Worm (Caenorhabditis elegans) whole organism, L1 larva: ENCODE data around the gene smcl-1.

Experiments used
- C04F5.9 ChIP-seq: sonication (generic microtip); optimal IDR thresholded peaks from 2 replicates; lab custom pipeline; 2016; ENCODE audit warnings: missing genetic modification characterization, missing compliant biosample characterization
- aly-2 ChIP-seq: fragments of 150-350 bp; optimal IDR thresholded peaks from 2 replicates; lab custom pipeline; 2014; ENCODE audit warnings: missing biosample characterization, missing genetic modification characterization
- blmp-1 ChIP-seq: fragments of 150-350 bp; optimal IDR thresholded peaks from 2 replicates; lab custom pipeline; 2014; ENCODE audit warnings: missing biosample characterization, missing genetic modification characterization
- ceh-8 ChIP-seq: fragments of 200-800 bp; sonication (Bioruptor generic); optimal IDR thresholded peaks from 2 replicates; lab custom pipeline; 2018; ENCODE audit warnings: mild to moderate bottlenecking, missing genetic modification characterization, moderate library complexity, missing compliant biosample characterization
- ceh-82 ChIP-seq, 3 experiments: fragments of 150-350 bp in 1 of 3; sonication (generic microtip) in 2 of 3; optimal IDR thresholded peaks; 2 replicates each; lab custom pipeline; 2014 to 2017; ENCODE audit warnings: missing biosample characterization in 3 of 3, missing genetic modification characterization in 3 of 3
- efl-1 ChIP-seq, 4 experiments: fragments of 150-350 bp; optimal IDR thresholded peaks in 3 of 4; peaks in 1 of 4; 1 replicate in 1 of 4; 2 replicates in 3 of 4; lab custom pipeline; 2014; ENCODE audit warnings: missing biosample characterization in 2 of 4, missing genetic modification characterization in 2 of 4, missing genetic modification reagents in 2 of 4
- egl-27 ChIP-seq, 2 experiments: fragments of 150-350 bp in 1 of 2; sonication (generic microtip); optimal IDR thresholded peaks; 3 replicates each; lab custom pipeline; 2017 to 2018; ENCODE audit warnings: missing biosample characterization in 2 of 2, missing genetic modification characterization in 2 of 2, missing genetic modification reagents in 2 of 2
- elt-3 ChIP-seq, 6 experiments: fragments of 150-350 bp in 1 of 6; sonication (generic microtip); optimal IDR thresholded peaks; 2 replicates each; lab custom pipeline; 2017 to 2018; ENCODE audit warnings: missing biosample characterization in 6 of 6, missing genetic modification characterization in 6 of 6, inconsistent platforms in 1 of 6
- ets-5 ChIP-seq: fragments of 200-800 bp; sonication (Bioruptor generic); IDR thresholded peaks from 2 replicates; pipeline ENCODE4 v1.3.6; 2022; ENCODE audit warnings: missing genetic modification characterization, missing compliant biosample characterization
- fkh-4 ChIP-seq: sonication (generic microtip); optimal IDR thresholded peaks from 2 replicates; lab custom pipeline; 2016; ENCODE audit warnings: missing compliant biosample characterization, missing genetic modification characterization, borderline replicate concordance
- fos-1 ChIP-seq: fragments of 150-350 bp; optimal IDR thresholded peaks from 2 replicates; lab custom pipeline; 2014; ENCODE audit warnings: missing biosample characterization, missing genetic modification characterization
- grh-1 ChIP-seq: fragments of 200-800 bp; sonication (Bioruptor generic); IDR thresholded peaks from 2 replicates; pipeline ENCODE4 v1.3.6; 2022; ENCODE audit warnings: missing genetic modification reagents, missing genetic modification characterization, missing compliant biosample characterization
- hpl-2 ChIP-seq: fragments of 150-350 bp; optimal IDR thresholded peaks from 2 replicates; lab custom pipeline; 2014; ENCODE audit warnings: missing biosample characterization, missing genetic modification reagents, missing genetic modification characterization
- isw-1 ChIP-seq: fragments of 200-800 bp; sonication (Bioruptor generic); IDR thresholded peaks from 2 replicates; pipeline ENCODE4 v1.3.6; 2022; ENCODE audit warnings: missing genetic modification characterization, missing compliant biosample characterization
- lin-13 ChIP-seq: fragments of 150-350 bp; optimal IDR thresholded peaks from 2 replicates; lab custom pipeline; 2014; ENCODE audit warnings: missing biosample characterization, missing genetic modification reagents, missing genetic modification characterization
- lin-14 ChIP-seq: fragments of 200-800 bp; sonication (Bioruptor generic); optimal IDR thresholded peaks from 2 replicates; lab custom pipeline; 2018; ENCODE audit warnings: mild to moderate bottlenecking, missing genetic modification characterization, moderate library complexity, missing compliant biosample characterization
- lin-15B ChIP-seq: fragments of 150-350 bp; sonication (generic microtip); optimal IDR thresholded peaks from 3 replicates; lab custom pipeline; 2014; ENCODE audit warnings: missing biosample characterization, missing genetic modification characterization
- lin-35 ChIP-seq, 2 experiments: fragments of 150-350 bp; optimal IDR thresholded peaks; 2 replicates each; lab custom pipeline; 2014; ENCODE audit warnings: missing biosample characterization in 2 of 2, missing genetic modification characterization in 2 of 2, missing genetic modification reagents in 2 of 2
- lir-3 ChIP-seq: sonication (generic microtip); optimal IDR thresholded peaks from 2 replicates; lab custom pipeline; 2016; ENCODE audit warnings: mild to moderate bottlenecking, missing genetic modification characterization, moderate library complexity, missing compliant biosample characterization; ENCODE audit not compliant: poor library complexity
- mdl-1 ChIP-seq, 2 experiments: fragments of 150-350 bp; optimal IDR thresholded peaks; 2 replicates each; lab custom pipeline; 2014 to 2017; ENCODE audit warnings: missing biosample characterization in 2 of 2, missing genetic modification characterization in 2 of 2, inconsistent platforms in 1 of 2
- mep-1 ChIP-seq: fragments of 150-350 bp; optimal IDR thresholded peaks from 2 replicates; lab custom pipeline; 2014; ENCODE audit warnings: missing biosample characterization, missing genetic modification characterization
- nhr-11 ChIP-seq: fragments of 150-350 bp; optimal IDR thresholded peaks from 2 replicates; lab custom pipeline; 2014; ENCODE audit warnings: missing biosample characterization, missing genetic modification characterization
- nhr-12 ChIP-seq: sonication (generic microtip); optimal IDR thresholded peaks from 2 replicates; lab custom pipeline; 2017; ENCODE audit warnings: missing biosample characterization, missing genetic modification characterization
- nhr-19 ChIP-seq: fragments of 200-800 bp; sonication (Bioruptor generic); conservative IDR thresholded peaks from 2 replicates; pipeline ENCODE4 v1.3.6; 2022; ENCODE audit warnings: missing genetic modification characterization, missing compliant biosample characterization
- nhr-28 ChIP-seq: fragments of 150-350 bp; optimal IDR thresholded peaks from 2 replicates; lab custom pipeline; 2014; ENCODE audit warnings: missing biosample characterization, missing genetic modification characterization
- nhr-47 ChIP-seq: sonication (generic microtip); optimal IDR thresholded peaks from 2 replicates; lab custom pipeline; 2016; ENCODE audit warnings: mild to moderate bottlenecking, missing genetic modification characterization, moderate library complexity, missing compliant biosample characterization
- nhr-71 ChIP-seq: sonication (generic microtip); optimal IDR thresholded peaks from 2 replicates; lab custom pipeline; 2016; ENCODE audit warnings: mild to moderate bottlenecking, missing genetic modification characterization, moderate library complexity, missing compliant biosample characterization
- nhr-84 ChIP-seq: sonication (generic microtip); optimal IDR thresholded peaks from 2 replicates; lab custom pipeline; 2017; ENCODE audit warnings: missing biosample characterization, missing genetic modification characterization
- nhr-85 ChIP-seq: sonication (generic microtip); peaks from one replicate; lab custom pipeline; 2016; ENCODE audit warnings: missing genetic modification characterization, inconsistent platforms, missing compliant biosample characterization
- pag-3 ChIP-seq: sonication (generic microtip); optimal IDR thresholded peaks from 2 replicates; lab custom pipeline; 2017; ENCODE audit warnings: missing genetic modification characterization, mild to moderate bottlenecking, missing compliant biosample characterization, antibody characterized with exemption, borderline replicate concordance; ENCODE audit not compliant: insufficient read depth
- pax-3 ChIP-seq: fragments of 200-800 bp; sonication (Bioruptor generic); optimal IDR thresholded peaks from 2 replicates; lab custom pipeline; 2018; ENCODE audit warnings: mild to moderate bottlenecking, missing genetic modification characterization, moderate library complexity, missing compliant biosample characterization
- rnt-1 ChIP-seq: sonication (generic microtip); optimal IDR thresholded peaks from 2 replicates; lab custom pipeline; 2016; ENCODE audit warnings: mild to moderate bottlenecking, missing genetic modification characterization, moderate library complexity, missing compliant biosample characterization
- snpc-4 ChIP-seq: fragments of 150-350 bp; optimal IDR thresholded peaks from 2 replicates; lab custom pipeline; 2014; ENCODE audit warnings: missing biosample characterization, missing genetic modification characterization
- snu-23 ChIP-seq: sonication (generic microtip); optimal IDR thresholded peaks from 2 replicates; lab custom pipeline; 2016; ENCODE audit warnings: missing genetic modification characterization, missing compliant biosample characterization
- sox-4 ChIP-seq: sonication (generic microtip); optimal IDR thresholded peaks from 2 replicates; lab custom pipeline; 2016; ENCODE audit warnings: missing genetic modification characterization, missing compliant biosample characterization
- swsn-7 ChIP-seq: sonication (generic microtip); optimal IDR thresholded peaks from 2 replicates; lab custom pipeline; 2016; ENCODE audit warnings: missing genetic modification characterization, missing compliant biosample characterization
- tbx-2 ChIP-seq: sonication (generic microtip); optimal IDR thresholded peaks from 2 replicates; lab custom pipeline; 2016; ENCODE audit warnings: missing genetic modification characterization, missing compliant biosample characterization
- unc-130 ChIP-seq: fragments of 150-350 bp; optimal IDR thresholded peaks from 2 replicates; lab custom pipeline; 2017; ENCODE audit warnings: missing biosample characterization, missing genetic modification characterization, inconsistent platforms
- vab-15 ChIP-seq: sonication (generic microtip); optimal IDR thresholded peaks from 2 replicates; lab custom pipeline; 2017; ENCODE audit warnings: missing genotype, mild to moderate bottlenecking, missing genetic modification characterization, missing compliant biosample characterization
- xbp-1 ChIP-seq: sonication (generic microtip); optimal IDR thresholded peaks from 2 replicates; lab custom pipeline; 2016; ENCODE audit warnings: missing genetic modification characterization, missing compliant biosample characterization
- zag-1 ChIP-seq: fragments of 150-350 bp; optimal IDR thresholded peaks from 2 replicates; lab custom pipeline; 2014; ENCODE audit warnings: missing biosample characterization, missing genetic modification characterization
- zip-4 ChIP-seq: fragments of 200-800 bp; sonication (Bioruptor generic); optimal IDR thresholded peaks from 2 replicates; lab custom pipeline; 2018; ENCODE audit warnings: mild to moderate bottlenecking, missing genetic modification characterization, moderate library complexity, missing compliant biosample characterization
- ztf-11 ChIP-seq, 2 experiments: sonication (generic microtip); optimal IDR thresholded peaks; 2 replicates each; lab custom pipeline; 2016 to 2017; ENCODE audit warnings: missing genetic modification characterization in 2 of 2, missing biosample characterization in 1 of 2, missing compliant biosample characterization in 1 of 2
- ztf-4 ChIP-seq: fragments of 150-350 bp; optimal IDR thresholded peaks from 2 replicates; lab custom pipeline; 2014; ENCODE audit warnings: missing biosample characterization, missing genetic modification characterization

smcl-1 gene

ce11 chrX:11645517-11645916 is 47.7 kb upstream of the smcl-1 start (continued):
- peak; percentile 62 for TF ChIP-seq nhr-71 (tag; lab: Kevin White, UChicago)
- TF ChIP-seq pag-3: no peak
- no peak for TF ChIP-seq nhr-84
- peak in 1 of 6 experiments; percentile 49 for TF ChIP-seq elt-3 (tag; optimal IDR thresholded peaks at IDR 0.05; lab: Kevin White, UChicago)
- no peak for TF ChIP-seq nhr-85 (tag; lab: Kevin White, UChicago)
- TF ChIP-seq egl-27 (tag; optimal IDR thresholded peaks at IDR 0.05; lab: Kevin White, UChicago): no peak
- TF ChIP-seq snu-23: peak; percentile 49
- no peak for TF ChIP-seq snpc-4 (tag; lab: Kevin White, UChicago)

- no peak for TF ChIP-seq aly-2 (tag; lab: Kevin White, UChicago)
- no peak for TF ChIP-seq ceh-8 (GFP tag; lab: Kevin White, UChicago)
- no peak for TF ChIP-seq lir-3
- peak; percentile 22 for TF ChIP-seq lin-14 (GFP tag; lab: Kevin White, UChicago)
- TF ChIP-seq nhr-12 (tag; lab: Kevin White, UChicago): no peak
- no peak for TF ChIP-seq lin-35 (GFP tag; optimal IDR thresholded peaks at IDR 0.05; lab: Kevin White, UChicago)
- peak in 1 of 6 experiments; percentile 16 for TF ChIP-seq elt-3 (tag; optimal IDR thresholded peaks at IDR 0.05; lab: Kevin White, UChicago)
- peak; percentile 10 for TF ChIP-seq nhr-71 (tag; lab: Kevin White, UChicago)
- peak; percentile 47 for TF ChIP-seq blmp-1
- no peak for TF ChIP-seq sox-4 (tag; lab: Kevin White, UChicago)
Measured at ce11 chrX:11647165-11647564, 46.1 kb upstream of the smcl-1 start, which contains the start of gene T04F8.8. Gene T04F8.8, plus strand, starts transcription at chrX:11647465.

ce11 chrX:11650751-11651150 is 42.5 kb upstream of the smcl-1 start, which contains the start of gene cutl-11:
Gene cutl-11, minus strand, starts transcription at chrX:11650851.
- no peak for TF ChIP-seq ztf-4 (tag; lab: Kevin White, UChicago)
- TF ChIP-seq tbx-2: no peak
- TF ChIP-seq grh-1: no peak
- no peak for TF ChIP-seq pax-3 (tag; lab: Kevin White, UChicago)
- TF ChIP-seq xbp-1 (tag; lab: Kevin White, UChicago): no peak
- no peak for TF ChIP-seq lin-13 (GFP tag; lab: Kevin White, UChicago)
- TF ChIP-seq hpl-2: no peak
- TF ChIP-seq nhr-28 (tag; lab: Kevin White, UChicago): no peak
- TF ChIP-seq ztf-11 (tag; optimal IDR thresholded peaks at IDR 0.05; lab: Kevin White, UChicago): no peak
- no peak for TF ChIP-seq lin-14 (GFP tag; lab: Kevin White, UChicago)
- no peak for TF ChIP-seq nhr-11 (tag; lab: Kevin White, UChicago)
- TF ChIP-seq ets-5 (GFP tag; lab: Robert Waterston, UW): no peak
- no peak for TF ChIP-seq zip-4 (GFP tag; lab: Kevin White, UChicago)
- TF ChIP-seq aly-2 (tag; lab: Kevin White, UChicago): no peak
- no peak for TF ChIP-seq isw-1 (GFP tag; lab: Robert Waterston, UW)
- TF ChIP-seq unc-130 (tag; lab: Kevin White, UChicago): no peak
- TF ChIP-seq nhr-19 (GFP tag; lab: Robert Waterston, UW): no peak
- TF ChIP-seq fkh-4 (tag; lab: Kevin White, UChicago): no peak
- TF ChIP-seq egl-27 (tag; optimal IDR thresholded peaks at IDR 0.05; lab: Kevin White, UChicago): no peak
- no peak for TF ChIP-seq swsn-7

- TF ChIP-seq nhr-28 (tag; lab: Kevin White, UChicago): no peak
- TF ChIP-seq blmp-1: peak; percentile 64
- no peak for TF ChIP-seq snpc-4 (tag; lab: Kevin White, UChicago)
- no peak for TF ChIP-seq nhr-12 (tag; lab: Kevin White, UChicago)
- peak; percentile 85 for TF ChIP-seq mep-1 (tag; lab: Kevin White, UChicago)
- no peak for TF ChIP-seq zag-1 (tag; lab: Kevin White, UChicago)
- TF ChIP-seq vab-15 (tag; lab: Kevin White, UChicago): peak; percentile 94
- peak in 1 of 2 experiments; percentile 58 for TF ChIP-seq mdl-1 (tag; optimal IDR thresholded peaks at IDR 0.05; lab: Kevin White, UChicago)
- peak; percentile 65 for TF ChIP-seq tbx-2
- TF ChIP-seq lin-14 (GFP tag; lab: Kevin White, UChicago): peak; percentile 80
- peak; percentile 43 to 49 for TF ChIP-seq efl-1 (optimal IDR thresholded peaks at IDR 0.05; lab: Kevin White, UChicago)
- TF ChIP-seq efl-1 (GFP tag; optimal IDR thresholded peaks at IDR 0.05 in 1 of 2; lab: Kevin White, UChicago): peak in 1 of 2 experiments; percentile 35
- peak in 1 of 3 experiments; percentile 40 for TF ChIP-seq ceh-82 (tag; optimal IDR thresholded peaks at IDR 0.05; lab: Kevin White, UChicago)
- TF ChIP-seq nhr-84: no peak
- peak; percentile 79 for TF ChIP-seq nhr-85 (tag; lab: Kevin White, UChicago)
- TF ChIP-seq C04F5.9: no peak
- TF ChIP-seq isw-1 (GFP tag; lab: Robert Waterston, UW): peak; percentile 17; the same call in 1 of the 2 replicates
- peak; percentile 66 for TF ChIP-seq nhr-47 (tag; lab: Kevin White, UChicago)
- TF ChIP-seq fos-1 (tag; lab: Kevin White, UChicago): peak; percentile 30
- peak; percentile 76 for TF ChIP-seq snu-23
- no peak for TF ChIP-seq pax-3 (tag; lab: Kevin White, UChicago)
- peak; percentile 52 for TF ChIP-seq rnt-1
- TF ChIP-seq lin-35 (GFP tag; optimal IDR thresholded peaks at IDR 0.05; lab: Kevin White, UChicago): peak; percentile 54 to 59
- TF ChIP-seq lin-15B (tag; lab: Kevin White, UChicago): peak; percentile 32
Measured at ce11 chrX:11656519-11657006, 36.7 kb upstream of the smcl-1 start, which contains the start of gene T04F8.2. Gene T04F8.2, minus strand, starts transcription at chrX:11656569.
